Fruit fly (Drosophila melanogaster) whole organism, adult: Measurements from ENCODE around the gene CG42758.

Source experiments
- CG1620 ChIP-seq: fragments of 200-800 bp; sonication (Bioruptor generic); optimal IDR thresholded peaks from 2 replicates; lab custom pipeline; 2016; ENCODE audit warnings: missing biosample characterization, missing genetic modification characterization
- CG33017 ChIP-seq: fragments of 200-800 bp; sonication (Bioruptor generic); optimal IDR thresholded peaks from 2 replicates; lab custom pipeline; 2018; ENCODE audit warnings: missing biosample characterization, mild to moderate bottlenecking, missing genetic modification characterization, moderate library complexity
- Clk ChIP-seq: fragments of 200-800 bp; sonication (Bioruptor generic); optimal IDR thresholded peaks from 2 replicates; lab custom pipeline; 2017; ENCODE audit warnings: missing biosample characterization, missing genetic modification characterization
- Hr96 ChIP-seq: fragments of 200-800 bp; sonication (Bioruptor generic); optimal IDR thresholded peaks from 2 replicates; lab custom pipeline; 2016; ENCODE audit warnings: missing biosample characterization, missing genetic modification characterization
- bab1 ChIP-seq: fragments of 200-800 bp; sonication (Bioruptor generic); optimal IDR thresholded peaks from 3 replicates; lab custom pipeline; 2019; ENCODE audit warnings: missing biosample characterization, mild to moderate bottlenecking, missing genetic modification characterization, moderate library complexity
- cic ChIP-seq: fragments of 200-800 bp; sonication (Bioruptor generic); optimal IDR thresholded peaks from 2 replicates; lab custom pipeline; 2017; ENCODE audit warnings: missing biosample characterization, mild to moderate bottlenecking, missing genetic modification characterization, moderate library complexity
- ovo ChIP-seq: fragments of 200-800 bp; sonication (Bioruptor generic); optimal IDR thresholded peaks from 2 replicates; lab custom pipeline; 2016; ENCODE audit warnings: missing biosample characterization, missing genetic modification characterization
- tj ChIP-seq: fragments of 200-800 bp; sonication (Bioruptor generic); optimal IDR thresholded peaks from 3 replicates; lab custom pipeline; 2017; ENCODE audit warnings: missing biosample characterization, mild to moderate bottlenecking, missing genetic modification characterization, moderate library complexity

DNA sequence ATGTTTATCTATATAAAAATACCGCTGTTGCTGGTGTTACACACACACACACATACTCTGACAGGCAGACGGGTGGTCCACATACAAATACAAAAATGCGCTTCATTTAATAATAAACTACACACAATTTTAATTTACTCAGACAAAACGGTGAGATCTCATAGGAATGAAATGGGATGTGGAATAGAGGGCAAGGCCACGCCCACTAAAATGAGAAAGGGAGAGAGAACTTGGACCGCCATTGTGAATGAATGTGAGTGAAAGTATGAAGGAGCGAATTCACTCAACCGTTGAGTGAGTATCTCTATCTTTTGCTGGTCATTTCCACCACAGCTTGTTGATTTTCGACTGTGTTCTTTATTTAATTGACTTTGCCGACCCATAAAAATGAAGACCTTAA, 33.3 kb downstream of the CG42758 start:
- no peak for TF ChIP-seq Hr96 (GFP tag; lab: Kevin White, UChicago)
- TF ChIP-seq cic (GFP tag; lab: Kevin White, UChicago) = no peak
- TF ChIP-seq Clk = no peak
- TF ChIP-seq ovo (GFP tag; lab: Kevin White, UChicago) = no peak
- no peak for TF ChIP-seq bab1 (GFP tag; lab: Kevin White, UChicago)
- no peak for TF ChIP-seq tj (GFP tag; lab: Kevin White, UChicago)
- no peak for TF ChIP-seq CG33017 (tag; lab: Kevin White, UChicago)
- no peak for TF ChIP-seq CG1620 (GFP tag; lab: Kevin White, UChicago)
